Fruit fly (Drosophila melanogaster): ENCODE data around the gene ND-75.
A peak's percentile ranks its signal among the peaks of the same experiment; 100 is the strongest.

The ND-75 gene

DNA sequence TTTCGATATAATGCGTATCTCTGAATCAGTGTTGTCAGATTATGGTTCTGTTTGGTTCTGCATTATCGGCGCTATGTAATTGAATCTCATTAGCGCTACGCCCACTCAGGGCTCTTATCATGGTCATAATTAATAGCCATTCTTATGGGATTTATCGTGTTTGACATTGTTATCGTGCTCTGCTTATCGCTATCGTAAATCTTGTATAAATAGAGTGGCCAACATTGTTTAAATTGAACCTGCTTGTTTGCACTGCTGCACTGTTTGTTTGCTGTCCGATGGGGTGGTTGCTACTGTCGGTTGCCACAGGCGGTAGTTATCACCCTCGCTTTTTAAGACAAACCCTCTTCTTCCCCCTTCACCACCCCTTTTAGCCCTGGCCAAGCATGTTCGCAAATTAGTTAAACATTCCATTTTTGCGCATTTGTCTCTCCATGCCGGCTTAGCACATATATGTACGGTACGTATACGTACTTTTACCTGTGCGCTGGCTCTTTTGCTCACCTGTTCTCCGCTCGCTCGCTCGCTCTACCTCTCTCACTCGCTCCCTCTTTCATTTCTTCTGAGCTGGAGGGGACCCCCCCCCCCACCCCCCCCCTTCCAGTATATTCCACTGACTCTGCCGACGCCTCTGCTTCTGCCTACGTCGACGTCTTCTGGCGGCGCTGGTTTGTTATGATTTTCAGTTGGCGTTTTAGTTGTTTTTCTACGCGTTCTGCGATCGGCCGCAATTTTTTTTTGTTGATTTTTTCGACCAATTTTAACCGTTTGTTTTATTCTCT, 21.4 kb downstream of the ND-75 start (continued):
- TF ChIP-seq dmrt99B (tag; optimal IDR thresholded peaks at IDR 0.05) (peak; percentile 24), grn (GFP tag; optimal IDR thresholded peaks at IDR 0.05) (peak; percentile 93), cas (GFP tag; IDR thresholded peaks at IDR 0.05) (no peak), Pdp1 (GFP tag; optimal IDR thresholded peaks at IDR 0.05) (peak in 1 of 2 experiments; percentile 31), Atf6 (GFP tag; IDR thresholded peaks at IDR 0.05) (peak; percentile 24; the same call in 1 of the 2 replicates), fd102C (GFP tag; optimal IDR thresholded peaks at IDR 0.05) (peak; percentile 58), Opbp (GFP tag; IDR thresholded peaks at IDR 0.05; ENCODE audit: partially characterized antibody) (no peak), CG7271 (tag; optimal IDR thresholded peaks at IDR 0.05) (no peak), dm (GFP tag; optimal IDR thresholded peaks at IDR 0.05) (no peak), CG30403 (GFP tag; optimal IDR thresholded peaks at IDR 0.05) (no peak), grau (tag; optimal IDR thresholded peaks at IDR 0.05) (peak; percentile 6), lmd (GFP tag; IDR thresholded peaks at IDR 0.05) (no peak), CG6175 (GFP tag; IDR thresholded peaks at IDR 0.05) (no peak), CG17359 (tag; optimal IDR thresholded peaks at IDR 0.05) (peak; percentile 52), Doc3 (GFP tag; IDR thresholded peaks at IDR 0.05; ENCODE audit: partially characterized antibody) (no peak), kah (GFP tag; optimal IDR thresholded peaks at IDR 0.05) (peak; percentile 29), rib (GFP tag; IDR thresholded peaks at IDR 0.05) (0 out of 2 replicates have a peak, but pooled peaks have one; percentile 13), fd64A (GFP tag; optimal IDR thresholded peaks at IDR 0.05) (peak; percentile 81), CG2129 (GFP tag; IDR thresholded peaks at IDR 0.05; ENCODE audit: partially characterized antibody) (no peak), CG14667 (GFP tag; IDR thresholded peaks at IDR 0.05) (no peak), CG3065 (GFP tag; optimal IDR thresholded peaks at IDR 0.05) (peak; percentile 1), TFAM (GFP tag; optimal IDR thresholded peaks at IDR 0.05) (no peak), CG33557 (GFP tag; optimal IDR thresholded peaks at IDR 0.05) (peak; percentile 68), CG8944 (GFP tag; optimal IDR thresholded peaks at IDR 0.05) (peak; percentile 39), zf30C (GFP tag; optimal IDR thresholded peaks at IDR 0.05) (no peak), oc (tag; optimal IDR thresholded peaks at IDR 0.05) (peak; percentile 46), fd3F (GFP tag; optimal IDR thresholded peaks at IDR 0.05) (no peak), chn (GFP tag; optimal IDR thresholded peaks at IDR 0.05) (no peak), crc (GFP tag; optimal IDR thresholded peaks at IDR 0.05) (peak; percentile 13), gsb (GFP tag; IDR thresholded peaks at IDR 0.05) (no peak), CG15696 (tag; optimal IDR thresholded peaks at IDR 0.05) (peak; percentile 71), dpn (GFP tag; optimal IDR thresholded peaks at IDR 0.05) (peak; percentile 12 to 19), amos (GFP tag; IDR thresholded peaks at IDR 0.05; ENCODE audit: partially characterized antibody) (no peak), zen2 (GFP tag; IDR thresholded peaks at IDR 0.05; ENCODE audit: partially characterized antibody) (no peak), vvl (GFP tag; IDR thresholded peaks at IDR 0.05) (peak; percentile 31; the same call in 1 of the 2 replicates), CG6765 (GFP tag; optimal IDR thresholded peaks at IDR 0.05) (peak; percentile 27), da (GFP tag; optimal IDR thresholded peaks at IDR 0.05) (no peak), CG3281 (GFP tag; optimal IDR thresholded peaks at IDR 0.05) (peak; percentile 46), CG7556 (GFP tag; optimal IDR thresholded peaks at IDR 0.05) (peak; percentile 47), CG6254 (GFP tag; optimal IDR thresholded peaks at IDR 0.05) (peak; percentile 63), ATbp (GFP tag; optimal IDR thresholded peaks at IDR 0.05) (peak; percentile 91), H15 (GFP tag; IDR thresholded peaks at IDR 0.05) (no peak), pb (GFP tag; optimal IDR thresholded peaks at IDR 0.05) (no peak), CG2712 (tag; optimal IDR thresholded peaks at IDR 0.05) (peak; percentile 24), CG16813 (GFP tag; IDR thresholded peaks at IDR 0.05; ENCODE audit: partially characterized antibody) (no peak), cwo (GFP tag; optimal IDR thresholded peaks at IDR 0.05) (peak; percentile 10), sd (tag; optimal IDR thresholded peaks at IDR 0.05) (peak; percentile 17), ken (GFP tag; IDR thresholded peaks at IDR 0.05) (no peak)
